Worm (Caenorhabditis elegans) whole organism, young adult: Measurements from ENCODE around the gene apa-2.

Source experiments
- B0019.2 ChIP-seq: fragments of 200-800 bp; sonication (Bioruptor generic); conservative IDR thresholded peaks from 2 replicates; pipeline ENCODE4 v1.3.6; 2022; ENCODE audit warnings: missing genetic modification reagents, missing genetic modification characterization, missing compliant biosample characterization
- B0035.1 ChIP-seq: sonication (generic microtip); optimal IDR thresholded peaks from 2 replicates; lab custom pipeline; 2016; ENCODE audit warnings: missing genetic modification characterization, mild to moderate bottlenecking, missing compliant biosample characterization, missing genotype, missing genetic modification reagents
- B0336.3 ChIP-seq: fragments of 200-800 bp; sonication (Bioruptor generic); IDR thresholded peaks from 2 replicates; pipeline ENCODE4 v1.3.6; 2022; ENCODE audit warnings: missing genetic modification characterization, missing compliant biosample characterization
- C17E4.6 ChIP-seq: fragments of 200-800 bp; sonication (Bioruptor generic); IDR thresholded peaks from 2 replicates; pipeline ENCODE4 v1.3.6; 2022; ENCODE audit warnings: missing genetic modification reagents, missing genetic modification characterization, missing compliant biosample characterization
- D2030.7 ChIP-seq: fragments of 200-800 bp; sonication (Bioruptor generic); IDR thresholded peaks from 2 replicates; pipeline ENCODE4 v1.3.6; 2022; ENCODE audit warnings: missing genetic modification reagents, missing genetic modification characterization, missing compliant biosample characterization
- F33H1.4 ChIP-seq: fragments of 200-800 bp; sonication (Bioruptor generic); IDR thresholded peaks from 2 replicates; pipeline ENCODE4 v1.3.6; 2022; ENCODE audit warnings: missing genetic modification reagents, missing genetic modification characterization, missing compliant biosample characterization
- F49E8.2 ChIP-seq: sonication (generic microtip); optimal IDR thresholded peaks from 3 replicates; lab custom pipeline; 2017; ENCODE audit warnings: missing genetic modification characterization, mild to moderate bottlenecking, missing compliant biosample characterization, antibody characterized with exemption, moderate library complexity; ENCODE audit not compliant: insufficient read depth
- F52B5.7 ChIP-seq: sonication (generic microtip); optimal IDR thresholded peaks from 2 replicates; lab custom pipeline; 2016; ENCODE audit warnings: mild to moderate bottlenecking, missing genetic modification characterization, missing compliant biosample characterization
- T07F8.4 ChIP-seq: sonication (generic microtip); optimal IDR thresholded peaks from 2 replicates; lab custom pipeline; 2016; ENCODE audit warnings: mild to moderate bottlenecking, missing genetic modification characterization, moderate library complexity, missing compliant biosample characterization
- Y53F4B.3 ChIP-seq: fragments of 200-800 bp; sonication (Bioruptor generic); IDR thresholded peaks from 2 replicates; pipeline ENCODE4 v1.3.6; 2022; ENCODE audit warnings: missing genetic modification reagents, missing genetic modification characterization, missing compliant biosample characterization
- Y56A3A.18 ChIP-seq: fragments of 200-800 bp; sonication (Bioruptor generic); IDR thresholded peaks from 2 replicates; pipeline ENCODE4 v1.3.6; 2022; ENCODE audit warnings: missing genetic modification reagents, missing genetic modification characterization, missing compliant biosample characterization
- ZK185.1 ChIP-seq: sonication (generic microtip); optimal IDR thresholded peaks from 2 replicates; lab custom pipeline; 2016; ENCODE audit warnings: mild to moderate bottlenecking, missing genetic modification characterization, missing compliant biosample characterization; ENCODE audit not compliant: poor library complexity, severe bottlenecking
- aptf-2 ChIP-seq: fragments of 200-800 bp; sonication (Bioruptor generic); conservative IDR thresholded peaks from 2 replicates; pipeline ENCODE4 v1.3.6; 2022; ENCODE audit warnings: missing genetic modification reagents, missing genetic modification characterization, missing compliant biosample characterization
- aptf-3 ChIP-seq: fragments of 200-800 bp; sonication (Bioruptor generic); IDR thresholded peaks from 2 replicates; pipeline ENCODE4 v1.3.6; 2022; ENCODE audit warnings: missing genetic modification characterization, missing compliant biosample characterization
- attf-5 ChIP-seq: fragments of 200-800 bp; sonication (Bioruptor generic); optimal IDR thresholded peaks from 2 replicates; lab custom pipeline; 2018; ENCODE audit warnings: mild to moderate bottlenecking, missing genetic modification characterization, missing compliant biosample characterization
- cebp-2 ChIP-seq: fragments of 200-800 bp; sonication (Bioruptor generic); IDR thresholded peaks from 2 replicates; pipeline ENCODE4 v1.3.6; 2022; ENCODE audit warnings: missing genetic modification characterization, missing compliant biosample characterization
- ceh-100 ChIP-seq: fragments of 200-800 bp; sonication (Bioruptor generic); IDR thresholded peaks from 2 replicates; pipeline ENCODE4 v1.3.6; 2022; ENCODE audit warnings: missing genetic modification reagents, missing genetic modification characterization, missing compliant biosample characterization
- ceh-58 ChIP-seq: fragments of 200-800 bp; sonication (Bioruptor generic); IDR thresholded peaks from 2 replicates; pipeline ENCODE4 v1.3.6; 2022; ENCODE audit warnings: missing genetic modification characterization, missing compliant biosample characterization
- ceh-79 ChIP-seq: sonication (generic microtip); optimal IDR thresholded peaks from 2 replicates; lab custom pipeline; 2017; ENCODE audit warnings: mild to moderate bottlenecking, missing genetic modification characterization, missing compliant biosample characterization
- chd-7 ChIP-seq: sonication (generic microtip); optimal IDR thresholded peaks from 2 replicates; lab custom pipeline; 2016; ENCODE audit warnings: mild to moderate bottlenecking, missing genetic modification characterization, moderate library complexity, missing compliant biosample characterization
- die-1 ChIP-seq: sonication (generic microtip); optimal IDR thresholded peaks from 2 replicates; lab custom pipeline; 2016; ENCODE audit warnings: missing genotype, mild to moderate bottlenecking, missing genetic modification characterization, missing compliant biosample characterization
- dox-1 ChIP-seq: fragments of 200-800 bp; sonication (Bioruptor generic); IDR thresholded peaks from 2 replicates; pipeline ENCODE4 v1.3.6; 2022; ENCODE audit warnings: missing genetic modification reagents, missing genetic modification characterization, missing compliant biosample characterization
- egl-18 ChIP-seq: fragments of 200-800 bp; sonication (Bioruptor generic); IDR thresholded peaks from 2 replicates; pipeline ENCODE4 v1.3.6; 2022; ENCODE audit warnings: missing genetic modification reagents, missing genetic modification characterization, missing compliant biosample characterization
- ekl-4 ChIP-seq: fragments of 200-800 bp; sonication (Bioruptor generic); IDR thresholded peaks from 2 replicates; pipeline ENCODE4 v1.3.6; 2022; ENCODE audit warnings: missing genetic modification reagents, missing genetic modification characterization, missing compliant biosample characterization
- hlh-12 ChIP-seq: sonication (generic microtip); optimal IDR thresholded peaks from 2 replicates; lab custom pipeline; 2016; ENCODE audit warnings: missing genetic modification characterization, missing compliant biosample characterization
- hmg-20 ChIP-seq: fragments of 200-800 bp; sonication (Bioruptor generic); IDR thresholded peaks from 2 replicates; pipeline ENCODE4 v1.3.6; 2022; ENCODE audit warnings: missing genetic modification reagents, missing genetic modification characterization, missing compliant biosample characterization
- lag-1 ChIP-seq: fragments of 200-800 bp; sonication (Bioruptor generic); IDR thresholded peaks from 2 replicates; pipeline ENCODE4 v1.3.6; 2022; ENCODE audit warnings: missing genetic modification reagents, missing genetic modification characterization, missing compliant biosample characterization
- lin-26 ChIP-seq: fragments of 200-800 bp; sonication (Bioruptor generic); IDR thresholded peaks from 2 replicates; pipeline ENCODE4 v1.3.6; 2022; ENCODE audit warnings: missing genetic modification reagents, missing genetic modification characterization, missing compliant biosample characterization
- lin-54 ChIP-seq: fragments of 200-800 bp; sonication (Bioruptor generic); optimal IDR thresholded peaks from 2 replicates; lab custom pipeline; 2018; ENCODE audit warnings: mild to moderate bottlenecking, missing genetic modification characterization, missing compliant biosample characterization
- madf-3 ChIP-seq: fragments of 200-800 bp; sonication (Bioruptor generic); IDR thresholded peaks from 2 replicates; pipeline ENCODE4 v1.3.6; 2022; ENCODE audit warnings: missing genetic modification reagents, missing genetic modification characterization, missing compliant biosample characterization
- mes-4 ChIP-seq: sonication (generic microtip); optimal IDR thresholded peaks from 2 replicates; lab custom pipeline; 2016; ENCODE audit warnings: missing genotype, missing genetic modification characterization, missing compliant biosample characterization
- nfya-2 ChIP-seq: fragments of 200-800 bp; sonication (Bioruptor generic); IDR thresholded peaks from 2 replicates; pipeline ENCODE4 v1.3.6; 2022; ENCODE audit warnings: missing genetic modification reagents, missing genetic modification characterization, missing compliant biosample characterization
- nfyb-1 ChIP-seq: fragments of 200-800 bp; sonication (Bioruptor generic); IDR thresholded peaks from 2 replicates; pipeline ENCODE4 v1.3.6; 2022; ENCODE audit warnings: missing genetic modification reagents, missing genetic modification characterization, missing compliant biosample characterization
- nhr-179 ChIP-seq: sonication (generic microtip); optimal IDR thresholded peaks from 2 replicates; lab custom pipeline; 2016; ENCODE audit warnings: mild to moderate bottlenecking, missing genetic modification characterization, missing compliant biosample characterization
- nhr-80 ChIP-seq: sonication (generic microtip); optimal IDR thresholded peaks from 2 replicates; lab custom pipeline; 2016; ENCODE audit warnings: missing genetic modification characterization, missing compliant biosample characterization
- pha-4 ChIP-seq: fragments of 150-350 bp; sonication (generic microtip); optimal IDR thresholded peaks from 2 replicates; lab custom pipeline; 2014; ENCODE audit warnings: missing biosample characterization, missing genetic modification reagents, missing genetic modification characterization
- sdz-38 ChIP-seq: sonication (generic microtip); optimal IDR thresholded peaks from 2 replicates; lab custom pipeline; 2016; ENCODE audit warnings: missing genotype, missing genetic modification characterization, missing compliant biosample characterization
- sea-2 ChIP-seq: fragments of 200-800 bp; sonication (Bioruptor generic); IDR thresholded peaks from 2 replicates; pipeline ENCODE4 v1.3.6; 2022; ENCODE audit warnings: missing genetic modification characterization, missing compliant biosample characterization
- snpc-1.3 ChIP-seq: sonication (generic microtip); optimal IDR thresholded peaks from 2 replicates; lab custom pipeline; 2017; ENCODE audit warnings: missing genetic modification characterization, mild to moderate bottlenecking, missing compliant biosample characterization, antibody characterized with exemption, moderate library complexity, missing genotype, missing genetic modification reagents; ENCODE audit not compliant: insufficient read depth
- snpc-3.4 ChIP-seq: sonication (generic microtip); optimal IDR thresholded peaks from 2 replicates; lab custom pipeline; 2017; ENCODE audit warnings: missing genetic modification characterization, mild to moderate bottlenecking, missing compliant biosample characterization, antibody characterized with exemption, moderate library complexity, missing genotype, missing genetic modification reagents
- somi-1 ChIP-seq: fragments of 200-800 bp; sonication (Bioruptor generic); optimal IDR thresholded peaks from 2 replicates; lab custom pipeline; 2018; ENCODE audit warnings: mild to moderate bottlenecking, missing genetic modification characterization, missing compliant biosample characterization
- sptf-2 ChIP-seq: fragments of 200-800 bp; sonication (Bioruptor generic); optimal IDR thresholded peaks from 2 replicates; lab custom pipeline; 2018; ENCODE audit warnings: mild to moderate bottlenecking, missing genetic modification characterization, missing compliant biosample characterization
- tbp1 ChIP-seq: fragments of 200-800 bp; sonication (Bioruptor generic); optimal IDR thresholded peaks from 2 replicates; lab custom pipeline; 2018; ENCODE audit warnings: mild to moderate bottlenecking, missing genetic modification characterization, missing compliant biosample characterization
- tbx-9 ChIP-seq: sonication (generic microtip); optimal IDR thresholded peaks from 2 replicates; lab custom pipeline; 2016; ENCODE audit warnings: borderline replicate concordance, missing genetic modification characterization, inconsistent platforms, missing compliant biosample characterization
- unc-62 ChIP-seq: fragments of 150-350 bp; optimal IDR thresholded peaks from 2 replicates; lab custom pipeline; 2014; ENCODE audit warnings: missing biosample characterization, missing genetic modification reagents, missing genetic modification characterization
- zim-3 ChIP-seq: sonication (generic microtip); optimal IDR thresholded peaks from 2 replicates; lab custom pipeline; 2017; ENCODE audit warnings: mild to moderate bottlenecking, missing genetic modification characterization, moderate library complexity, missing compliant biosample characterization
- ztf-18 ChIP-seq: sonication (generic microtip); optimal IDR thresholded peaks from 2 replicates; lab custom pipeline; 2016; ENCODE audit warnings: missing genotype, mild to moderate bottlenecking, missing genetic modification characterization, missing compliant biosample characterization
- ztf-25 ChIP-seq: fragments of 200-800 bp; sonication (Bioruptor generic); IDR thresholded peaks from 2 replicates; pipeline ENCODE4 v1.3.6; 2022; ENCODE audit warnings: missing genetic modification reagents, missing genetic modification characterization, missing compliant biosample characterization
- ztf-26 ChIP-seq: sonication (generic microtip); optimal IDR thresholded peaks from 2 replicates; lab custom pipeline; 2017; ENCODE audit warnings: missing genetic modification characterization, missing compliant biosample characterization
- ztf-28 ChIP-seq: fragments of 200-800 bp; sonication (Bioruptor generic); IDR thresholded peaks from 2 replicates; pipeline ENCODE4 v1.3.6; 2022; ENCODE audit warnings: missing genetic modification reagents, missing genetic modification characterization, missing compliant biosample characterization

Gene apa-2

ce11 chrX:9372987-9373386 is 34.5 kb downstream of the apa-2 start (continued):
- peak; percentile 57 for TF ChIP-seq attf-5 (GFP tag; lab: Kevin White, UChicago)
- TF ChIP-seq hlh-12 = no peak
- no peak for TF ChIP-seq B0019.2 (GFP tag; lab: Robert Waterston, UW)
- TF ChIP-seq F49E8.2 = no peak
- no peak for TF ChIP-seq ekl-4 (GFP tag; lab: Robert Waterston, UW)
- peak; percentile 29 for TF ChIP-seq nhr-80
- TF ChIP-seq snpc-1.3 = peak; percentile 46
- TF ChIP-seq unc-62 (GFP tag; lab: Kevin White, UChicago) = no peak
- TF ChIP-seq C17E4.6 (GFP tag; lab: Robert Waterston, UW) = no peak
- TF ChIP-seq pha-4 (tag; lab: Kevin White, UChicago) = no peak
- TF ChIP-seq sptf-2 (GFP tag; lab: Kevin White, UChicago) = no peak
- peak; percentile 73 for TF ChIP-seq chd-7 (tag; lab: Kevin White, UChicago)
- TF ChIP-seq egl-18 (GFP tag; lab: Robert Waterston, UW) = no peak
- TF ChIP-seq aptf-2 = no peak
- peak; percentile 8 for TF ChIP-seq lin-54 (GFP tag; lab: Kevin White, UChicago)
- TF ChIP-seq nfyb-1 (GFP tag; lab: Robert Waterston, UW) = peak; percentile 81
- TF ChIP-seq ceh-100 = 0 out of 2 replicates have a peak, but pooled peaks have one; percentile 25
- peak; percentile 92 for TF ChIP-seq tbp1 (GFP tag; lab: Kevin White, UChicago)
- no peak for TF ChIP-seq T07F8.4 (tag; lab: Kevin White, UChicago)
- TF ChIP-seq F52B5.7 = no peak
- no peak for TF ChIP-seq ztf-25 (GFP tag; lab: Robert Waterston, UW)
- TF ChIP-seq cebp-2 (GFP tag; lab: Robert Waterston, UW) = no peak
- TF ChIP-seq D2030.7 (GFP tag; lab: Robert Waterston, UW) = no peak; the same call in 1 of the 2 replicates
- TF ChIP-seq ceh-58 (GFP tag; lab: Robert Waterston, UW) = no peak
- peak; percentile 63 for TF ChIP-seq mes-4 (tag; lab: Kevin White, UChicago)
- TF ChIP-seq madf-3 (GFP tag; lab: Robert Waterston, UW) = no peak
- 0 out of 2 replicates have a peak, but pooled peaks have one; percentile 16 for TF ChIP-seq B0336.3 (GFP tag; lab: Robert Waterston, UW)
- TF ChIP-seq lin-26 (GFP tag; lab: Robert Waterston, UW) = peak; percentile 87
- TF ChIP-seq ceh-79 (tag; lab: Kevin White, UChicago) = peak; percentile 25
- TF ChIP-seq dox-1 (GFP tag; lab: Robert Waterston, UW) = no peak; the same call in 1 of the 2 replicates
- peak; percentile 57 for TF ChIP-seq ztf-18
- TF ChIP-seq die-1 (tag; lab: Kevin White, UChicago) = peak; percentile 71
- TF ChIP-seq lag-1 (GFP tag; lab: Robert Waterston, UW) = no peak
- no peak for TF ChIP-seq Y53F4B.3
- TF ChIP-seq zim-3 (tag; lab: Kevin White, UChicago) = peak; percentile 41
- no peak for TF ChIP-seq tbx-9
- peak; percentile 50 for TF ChIP-seq ztf-26 (tag; lab: Kevin White, UChicago)
- no peak for TF ChIP-seq ztf-28 (GFP tag; lab: Robert Waterston, UW)
- TF ChIP-seq ZK185.1 = peak; percentile 21
- no peak for TF ChIP-seq B0035.1
- TF ChIP-seq Y56A3A.18 (GFP tag; lab: Robert Waterston, UW) = peak; percentile 74
- TF ChIP-seq snpc-3.4 (tag; lab: Kevin White, UChicago) = peak; percentile 25
- no peak for TF ChIP-seq sdz-38 (tag; lab: Kevin White, UChicago)
- TF ChIP-seq sea-2 (GFP tag; lab: Robert Waterston, UW) = no peak
- TF ChIP-seq nfya-2 (GFP tag; lab: Robert Waterston, UW) = no peak
- no peak for TF ChIP-seq nhr-179 (tag; lab: Kevin White, UChicago)
- no peak for TF ChIP-seq hmg-20 (GFP tag; lab: Robert Waterston, UW)
- TF ChIP-seq F33H1.4 (GFP tag; lab: Robert Waterston, UW) = no peak
- no peak for TF ChIP-seq aptf-3 (GFP tag; lab: Robert Waterston, UW)
- no peak for TF ChIP-seq somi-1 (GFP tag; lab: Kevin White, UChicago)
